Worm (Caenorhabditis elegans) whole organism, L4/young adult: ENCODE data around the gene B0393.9.
"Not testable (repeated sequence)": the region's sequence is repeated elsewhere in the genome, so short reads cannot be mapped to it uniquely, and the experiment has no call there.

Experiments used
- dao-5 ChIP-seq: sonication (generic microtip); optimal IDR thresholded peaks from 2 replicates; lab custom pipeline; 2016; ENCODE audit warnings: missing genotype, missing genetic modification characterization, moderate library complexity, missing compliant biosample characterization
- him-1 ChIP-seq: sonication (generic microtip); optimal IDR thresholded peaks from 2 replicates; lab custom pipeline; 2016; ENCODE audit warnings: missing genotype, missing genetic modification reagents, missing genetic modification characterization, missing compliant biosample characterization

- TF ChIP-seq him-1, dao-5 (tag; lab: Kevin White, UChicago): not testable (repeated sequence)
These were observed 2.1 kb upstream of the B0393.9 start, which contains the start of the genes gex-5 and C38D4.10 for ce11 chrIII:4781937-4782576.
